Worm (Caenorhabditis elegans) whole organism, mixed stage, embryonic: Measurements from ENCODE around the gene F21H7.5.

Experiments used
- bed-3 ChIP-seq: fragments of 200-800 bp; sonication (Bioruptor generic); optimal IDR thresholded peaks from 3 replicates; lab custom pipeline; 2018; ENCODE audit warnings: mild to moderate bottlenecking, missing genetic modification characterization, moderate library complexity, missing compliant biosample characterization
- blmp-1 ChIP-seq: fragments of 150-350 bp; optimal IDR thresholded peaks from 2 replicates; lab custom pipeline; 2014; ENCODE audit warnings: missing biosample characterization, missing genetic modification characterization
- ceh-39 ChIP-seq: fragments of 150-350 bp; optimal IDR thresholded peaks from 2 replicates; lab custom pipeline; 2014; ENCODE audit warnings: missing biosample characterization, missing genetic modification characterization
- ceh-43 ChIP-seq: fragments of 200-800 bp; sonication (Bioruptor generic); optimal IDR thresholded peaks from 2 replicates; lab custom pipeline; 2018; ENCODE audit warnings: mild to moderate bottlenecking, missing genetic modification characterization, moderate library complexity, missing compliant biosample characterization
- ceh-83 ChIP-seq: fragments of 200-800 bp; sonication (Bioruptor generic); optimal IDR thresholded peaks from 2 replicates; lab custom pipeline; 2018; ENCODE audit warnings: mild to moderate bottlenecking, missing genetic modification characterization, missing compliant biosample characterization
- ces-1 ChIP-seq: fragments of 150-350 bp; optimal IDR thresholded peaks from 2 replicates; lab custom pipeline; 2014; ENCODE audit warnings: missing biosample characterization, missing genetic modification reagents, missing genetic modification characterization
- cnd-1 ChIP-seq: fragments of 200-800 bp; sonication (Bioruptor generic); optimal IDR thresholded peaks from 2 replicates; lab custom pipeline; 2018; ENCODE audit warnings: mild to moderate bottlenecking, missing genetic modification characterization, missing compliant biosample characterization
- drap-1 ChIP-seq: fragments of 200-800 bp; sonication (Bioruptor generic); optimal IDR thresholded peaks from 3 replicates; lab custom pipeline; 2018; ENCODE audit warnings: mild to moderate bottlenecking, missing genetic modification characterization, missing compliant biosample characterization
- elt-1 ChIP-seq: sonication (generic microtip); optimal IDR thresholded peaks from 2 replicates; lab custom pipeline; 2017; ENCODE audit warnings: missing genetic modification characterization, mild to moderate bottlenecking, missing compliant biosample characterization, antibody characterized with exemption, moderate library complexity, borderline replicate concordance; ENCODE audit not compliant: insufficient read depth
- hlh-1 ChIP-seq: fragments of 150-350 bp; optimal IDR thresholded peaks from 2 replicates; lab custom pipeline; 2014; ENCODE audit warnings: missing biosample characterization, missing genetic modification reagents, missing genetic modification characterization
- lin-13 ChIP-seq: fragments of 150-350 bp; optimal IDR thresholded peaks from 2 replicates; lab custom pipeline; 2014; ENCODE audit warnings: missing biosample characterization, missing genetic modification characterization
- lsy-2 ChIP-seq: fragments of 150-350 bp; optimal IDR thresholded peaks from 2 replicates; lab custom pipeline; 2014; ENCODE audit warnings: missing biosample characterization, missing genetic modification characterization
- mab-5 ChIP-seq: fragments of 150-350 bp; optimal IDR thresholded peaks from 2 replicates; lab custom pipeline; 2014; ENCODE audit warnings: missing biosample characterization, missing genetic modification characterization
- mep-1 ChIP-seq: fragments of 150-350 bp; optimal IDR thresholded peaks from 2 replicates; lab custom pipeline; 2017; ENCODE audit warnings: missing biosample characterization, missing genetic modification reagents, missing genetic modification characterization, inconsistent platforms
- mls-2 ChIP-seq: sonication (generic microtip); optimal IDR thresholded peaks from 2 replicates; lab custom pipeline; 2016; ENCODE audit warnings: mild to moderate bottlenecking, missing genetic modification characterization, moderate library complexity, missing compliant biosample characterization
- nhr-12 ChIP-seq: fragments of 150-350 bp; optimal IDR thresholded peaks from 2 replicates; lab custom pipeline; 2014; ENCODE audit warnings: missing biosample characterization, missing genetic modification characterization
- nhr-2 ChIP-seq: fragments of 150-350 bp; optimal IDR thresholded peaks from 2 replicates; lab custom pipeline; 2014; ENCODE audit warnings: missing biosample characterization, missing genetic modification characterization
- nhr-237 ChIP-seq: fragments of 150-350 bp; optimal IDR thresholded peaks from 2 replicates; lab custom pipeline; 2014; ENCODE audit warnings: missing biosample characterization, missing genetic modification characterization
- nhr-28 ChIP-seq: fragments of 150-350 bp; optimal IDR thresholded peaks from 2 replicates; lab custom pipeline; 2014; ENCODE audit warnings: missing biosample characterization, missing genetic modification characterization
- nhr-76 ChIP-seq: sonication (generic microtip); optimal IDR thresholded peaks from 2 replicates; lab custom pipeline; 2017; ENCODE audit warnings: missing biosample characterization, missing genetic modification characterization
- pha-4 ChIP-seq: fragments of 150-350 bp; optimal IDR thresholded peaks from 2 replicates; lab custom pipeline; 2018; ENCODE audit warnings: missing biosample characterization, missing genetic modification reagents, missing genetic modification characterization
- sem-2 ChIP-seq: fragments of 200-800 bp; sonication (Bioruptor generic); optimal IDR thresholded peaks from 2 replicates; lab custom pipeline; 2018; ENCODE audit warnings: mild to moderate bottlenecking, missing genetic modification characterization, missing compliant biosample characterization
- snpc-4 ChIP-seq: fragments of 150-350 bp; optimal IDR thresholded peaks from 2 replicates; lab custom pipeline; 2014; ENCODE audit warnings: missing biosample characterization, missing genetic modification characterization
- sptf-1 ChIP-seq: sonication (generic microtip); optimal IDR thresholded peaks from 2 replicates; lab custom pipeline; 2017; ENCODE audit warnings: mild to moderate bottlenecking, missing genetic modification characterization, moderate library complexity, missing compliant biosample characterization
- tbx-8 ChIP-seq: fragments of 200-800 bp; sonication (Bioruptor generic); optimal IDR thresholded peaks from 2 replicates; lab custom pipeline; 2018; ENCODE audit warnings: mild to moderate bottlenecking, missing genetic modification characterization, moderate library complexity, missing compliant biosample characterization
- unc-120 ChIP-seq: sonication (generic microtip); optimal IDR thresholded peaks from 2 replicates; lab custom pipeline; 2017; ENCODE audit warnings: missing genetic modification characterization, missing compliant biosample characterization; ENCODE audit not compliant: poor library complexity, severe bottlenecking
- unc-62 ChIP-seq: fragments of 150-350 bp; optimal IDR thresholded peaks from 2 replicates; lab custom pipeline; 2014; ENCODE audit warnings: missing biosample characterization, missing genetic modification reagents, missing genetic modification characterization
- zip-8 ChIP-seq: fragments of 150-350 bp; optimal IDR thresholded peaks from 2 replicates; lab custom pipeline; 2014; ENCODE audit warnings: missing biosample characterization, missing genetic modification characterization
- ztf-11 ChIP-seq: fragments of 150-350 bp; optimal IDR thresholded peaks from 2 replicates; lab custom pipeline; 2014; ENCODE audit warnings: missing biosample characterization, missing genetic modification characterization

Gene F21H7.5

DNA sequence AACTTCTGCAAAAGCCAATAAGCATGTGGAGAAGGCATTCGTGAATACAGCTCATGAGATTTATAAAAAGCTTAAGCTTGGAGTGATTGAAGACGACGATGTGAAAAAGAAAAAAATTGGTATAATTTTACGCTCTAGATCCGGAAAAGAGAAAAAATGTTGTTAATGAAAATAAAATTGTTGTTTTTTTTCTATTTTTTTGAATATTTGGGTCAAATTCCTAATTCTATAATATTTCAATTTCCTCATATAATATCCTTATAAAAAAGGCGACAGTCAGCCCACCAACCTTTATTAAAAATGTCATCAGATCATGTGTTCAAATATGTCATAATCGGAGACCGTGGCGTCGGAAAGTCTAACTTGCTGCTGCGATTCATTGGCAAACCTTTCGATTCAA, 41.9 kb upstream of the F21H7.5 start, which contains the start of gene rabr-3:
rabr-3 (plus strand) TSS at position 301 of the 400 bp plus-strand sequence.
- TF ChIP-seq nhr-237 (no peak), lsy-2 (tag; lab: Kevin White, UChicago) (no peak), drap-1 (GFP tag; lab: Kevin White, UChicago) (no peak), sptf-1 (no peak), snpc-4 (tag; lab: Kevin White, UChicago) (no peak), unc-120 (tag; lab: Kevin White, UChicago) (no peak)

DNA sequence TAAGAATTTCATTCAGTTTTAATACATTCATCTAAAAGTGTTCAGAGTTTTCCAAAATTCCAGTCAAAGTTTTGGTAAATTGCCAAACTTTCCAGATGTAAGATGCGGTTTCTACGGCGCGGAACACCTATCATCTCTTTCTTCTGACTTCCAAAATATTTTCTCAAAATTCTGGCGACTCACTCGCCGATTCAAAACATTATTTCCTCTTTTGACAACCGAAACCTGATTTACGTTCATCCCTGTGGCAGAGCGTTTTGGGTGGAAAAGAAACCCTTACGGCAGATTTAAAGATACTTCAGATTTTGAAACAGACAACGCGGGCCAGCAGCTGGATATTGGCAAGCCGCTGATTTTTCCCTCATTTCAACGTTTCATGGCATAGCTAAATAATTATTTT, 39.3 kb upstream of the F21H7.5 start, which contains the start of gene F11A5.5:
F11A5.5 (plus strand) TSS at position 301 of the 400 bp plus-strand sequence.
- TF ChIP-seq lin-13, result no peak

DNA sequence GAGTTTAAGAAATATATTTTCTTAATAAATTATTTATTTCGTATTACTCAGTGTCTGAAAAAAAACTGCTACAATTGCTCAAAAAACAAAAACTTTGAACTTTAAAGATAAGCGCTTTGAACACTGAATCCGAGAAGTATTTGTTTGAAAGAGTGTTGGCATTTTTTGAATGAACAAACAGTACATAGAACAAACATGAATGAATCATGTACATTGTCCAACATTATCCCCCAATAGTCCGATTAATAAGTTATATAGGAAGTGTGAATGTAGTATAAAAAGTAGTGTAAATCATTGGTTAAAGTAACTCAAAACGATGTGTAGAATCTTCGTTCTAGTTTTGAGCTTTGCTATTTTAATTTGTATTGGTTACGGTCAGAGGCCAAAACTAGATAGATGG, 35.6 kb upstream of the F21H7.5 start, which contains the start of gene F11A5.17:
F11A5.17 (plus strand) TSS at position 301 of the 400 bp plus-strand sequence.
- TF ChIP-seq ceh-43 (GFP tag; lab: Kevin White, UChicago), result no peak
- TF ChIP-seq ceh-39 (tag; lab: Kevin White, UChicago), result no peak
- no peak for TF ChIP-seq mls-2 (tag; lab: Kevin White, UChicago)
- no peak for TF ChIP-seq ces-1 (GFP tag; lab: Kevin White, UChicago)
- no peak for TF ChIP-seq nhr-12 (tag; lab: Kevin White, UChicago)
- no peak for TF ChIP-seq hlh-1
- no peak for TF ChIP-seq elt-1
- TF ChIP-seq sptf-1, result no peak
- no peak for TF ChIP-seq nhr-76 (tag; lab: Kevin White, UChicago)
- no peak for TF ChIP-seq nhr-2 (tag; lab: Kevin White, UChicago)
- TF ChIP-seq lin-13, result no peak

DNA sequence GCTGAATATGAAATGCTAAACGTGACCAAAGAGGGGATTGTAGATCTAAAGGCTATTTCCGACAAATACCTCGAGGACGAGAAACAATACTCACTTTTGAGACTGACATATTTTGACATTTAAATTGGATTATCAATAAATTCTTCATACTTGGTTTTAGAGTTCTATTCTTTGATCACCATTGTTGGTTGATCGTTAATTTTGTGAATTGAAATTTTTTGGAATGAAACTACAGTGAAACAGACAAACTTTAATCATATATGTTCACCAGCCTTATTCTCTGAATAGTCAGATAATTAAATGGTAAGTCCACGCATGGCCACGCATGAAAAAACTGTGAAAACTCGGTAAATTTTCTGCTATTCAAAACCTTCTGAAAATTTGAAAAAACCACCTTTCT, 34.7 kb upstream of the F21H7.5 start, which contains the start of gene F11A5.18:
F11A5.18 (plus strand) TSS at position 301 of the 400 bp plus-strand sequence.
- TF ChIP-seq unc-62 (GFP tag; lab: Kevin White, UChicago) (no peak), zip-8 (no peak), nhr-237 (no peak), bed-3 (GFP tag; lab: Kevin White, UChicago) (no peak), nhr-76 (tag; lab: Kevin White, UChicago) (no peak), sem-2 (GFP tag; lab: Kevin White, UChicago) (no peak), ztf-11 (tag; lab: Kevin White, UChicago) (no peak), ces-1 (GFP tag; lab: Kevin White, UChicago) (no peak)

DNA sequence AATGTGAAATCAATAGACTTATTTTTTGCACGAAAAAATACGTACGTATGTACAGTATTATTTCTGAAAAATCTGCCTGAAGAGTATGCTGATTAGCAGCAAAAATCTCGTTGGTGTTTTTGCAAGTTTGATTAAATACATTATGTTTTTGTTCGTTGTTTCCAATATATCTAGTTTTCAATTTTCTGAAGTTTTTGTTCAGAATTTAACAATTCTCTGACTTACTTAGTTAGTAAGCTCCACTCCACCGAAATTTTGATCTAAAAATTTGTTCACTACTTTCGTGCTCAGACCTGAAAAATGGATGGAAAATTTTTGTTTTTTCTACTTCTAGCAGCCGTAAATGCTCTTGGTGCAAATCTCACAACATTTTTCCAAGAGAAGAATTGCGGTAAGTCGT, 32.4 kb upstream of the F21H7.5 start, which contains the start of gene irld-26:
irld-26 (plus strand) TSS at position 301 of the 400 bp plus-strand sequence.
- TF ChIP-seq nhr-12 (tag; lab: Kevin White, UChicago) (no peak), pha-4 (tag; lab: Kevin White, UChicago) (no peak), nhr-28 (no peak), blmp-1 (no peak), snpc-4 (tag; lab: Kevin White, UChicago) (no peak), mab-5 (tag; lab: Kevin White, UChicago) (no peak), nhr-2 (tag; lab: Kevin White, UChicago) (no peak), sem-2 (GFP tag; lab: Kevin White, UChicago) (no peak), ceh-39 (tag; lab: Kevin White, UChicago) (no peak)

DNA sequence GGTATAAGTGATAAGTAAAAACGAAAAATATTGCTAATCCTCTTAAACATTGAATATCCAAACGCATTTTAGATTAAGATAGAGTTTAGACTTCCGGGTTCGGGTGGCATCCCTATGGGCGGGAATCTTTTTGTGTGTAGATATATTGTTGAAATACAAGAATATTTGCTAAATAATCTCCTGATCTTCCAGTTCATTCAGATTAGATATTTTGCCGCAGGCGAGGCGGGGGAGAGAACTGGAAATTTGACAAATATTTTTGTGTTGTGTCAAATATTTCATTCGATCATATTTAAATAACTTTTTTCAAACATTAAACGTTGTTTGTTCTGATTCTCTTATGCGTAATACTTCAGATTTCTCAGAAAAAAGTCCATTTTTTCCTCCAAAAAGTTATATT, 27.5 kb upstream of the F21H7.5 start, which contains the start of gene oac-15:
oac-15 (minus strand) TSS at position 101 of the 400 bp plus-strand sequence.
- no peak for TF ChIP-seq lin-13
- TF ChIP-seq, all 35 proteins: peak for 0

DNA sequence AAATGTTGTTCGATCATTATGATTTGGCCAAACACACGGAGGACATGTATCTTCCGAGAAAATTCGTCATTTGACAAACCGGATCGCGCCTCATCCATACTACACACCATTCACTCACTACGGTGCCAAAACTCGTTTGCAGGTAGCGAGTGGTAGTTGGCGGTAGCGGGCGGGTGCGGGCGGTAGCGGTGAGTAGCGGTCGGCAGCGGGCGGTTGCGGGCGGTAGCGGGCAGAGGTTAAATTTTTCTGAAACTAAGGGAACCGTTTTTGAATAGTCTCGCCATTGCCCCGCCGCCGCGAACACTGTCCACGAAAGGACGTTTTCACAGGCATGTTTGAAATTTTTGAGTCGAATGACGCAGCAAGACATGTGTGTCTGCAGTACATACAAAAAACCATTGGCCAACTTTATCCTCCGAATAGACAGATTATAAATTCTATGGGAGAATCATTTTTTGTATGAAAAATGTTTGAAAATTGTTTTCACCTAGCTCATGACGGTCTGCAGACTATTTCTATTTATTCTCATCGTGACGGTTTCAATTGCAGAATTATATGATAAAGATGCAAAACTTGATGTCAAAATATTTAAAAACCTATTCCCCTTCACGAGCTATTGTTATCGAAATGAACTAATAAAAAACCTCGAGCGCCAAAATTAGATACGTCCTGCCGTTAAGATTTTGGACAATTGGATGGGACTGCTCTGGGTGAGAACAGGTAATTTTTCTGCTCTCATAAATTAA, 26.9 kb upstream of the F21H7.5 start, which contains the start of gene F11A5.16:
F11A5.16 (plus strand) TSS at position 696 of the 746 bp plus-strand sequence.
- TF ChIP-seq ceh-83 (GFP tag; lab: Kevin White, UChicago) (no peak), mep-1 (tag; lab: Kevin White, UChicago) (no peak), lsy-2 (tag; lab: Kevin White, UChicago) (no peak), mls-2 (tag; lab: Kevin White, UChicago) (no peak), nhr-76 (tag; lab: Kevin White, UChicago) (no peak), cnd-1 (tag; lab: Kevin White, UChicago) (no peak), tbx-8 (no peak), bed-3 (GFP tag; lab: Kevin White, UChicago) (no peak), ztf-11 (tag; lab: Kevin White, UChicago) (no peak), nhr-28 (no peak), blmp-1 (no peak), nhr-237 (no peak)
